Worm (Caenorhabditis elegans) whole organism, L2 larva: ENCODE measurements around the gene AC3.12.

Experiments used
- F13H6.1 ChIP-seq: sonication (generic microtip); optimal IDR thresholded peaks from 2 replicates; lab custom pipeline; 2016; ENCODE audit warnings: missing genetic modification characterization, missing compliant biosample characterization
- ceh-82 ChIP-seq: fragments of 150-350 bp; optimal IDR thresholded peaks from 2 replicates; lab custom pipeline; 2014; ENCODE audit warnings: missing biosample characterization, missing genetic modification characterization
- lin-39 ChIP-seq: fragments of 150-350 bp; optimal IDR thresholded peaks from 2 replicates; lab custom pipeline; 2014; ENCODE audit warnings: missing biosample characterization, missing genetic modification reagents, missing genetic modification characterization
- nhr-11 ChIP-seq: fragments of 150-350 bp; optimal IDR thresholded peaks from 2 replicates; lab custom pipeline; 2014; ENCODE audit warnings: missing biosample characterization, missing genetic modification characterization
- sem-4 ChIP-seq: fragments of 150-350 bp; optimal IDR thresholded peaks from 2 replicates; lab custom pipeline; 2014; ENCODE audit warnings: missing biosample characterization, missing genetic modification reagents, missing genetic modification characterization

DNA sequence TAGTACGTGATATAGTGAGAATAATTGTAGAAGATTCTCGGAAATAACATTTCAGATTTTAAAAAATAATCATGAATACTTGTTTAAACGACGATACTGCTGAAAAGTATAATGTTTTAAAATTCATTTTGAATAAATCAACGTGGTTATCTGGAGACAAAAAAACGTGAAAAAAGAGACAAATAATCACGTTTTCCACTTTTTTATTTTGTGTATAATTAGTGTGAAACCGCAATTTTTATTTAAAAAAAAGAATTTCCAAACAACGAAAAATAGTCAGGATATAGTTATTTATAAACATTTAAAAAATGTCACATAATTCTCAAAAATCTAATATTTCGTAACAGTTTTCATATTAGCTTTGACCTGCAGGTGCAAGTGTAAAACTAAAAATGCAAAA, 27.1 kb upstream of the AC3.12 start, which contains the start of gene F15H10.7:
- TF ChIP-seq ceh-82 (tag; lab: Kevin White, UChicago): no peak
- TF ChIP-seq nhr-11 (tag; lab: Kevin White, UChicago): no peak
- TF ChIP-seq F13H6.1: no peak
- no peak for TF ChIP-seq lin-39 (tag; lab: Kevin White, UChicago)
- no peak for TF ChIP-seq sem-4 (tag; lab: Kevin White, UChicago)
